Fruit fly (Drosophila melanogaster) whole organism, embryonic: ENCODE measurements around the gene RfC4.
A peak's percentile ranks its signal among the peaks of the same experiment; 100 is the strongest.

Experiments used
- CG1024 ChIP-seq: fragments of 200-800 bp; sonication (Bioruptor generic); IDR thresholded peaks from 2 replicates; pipeline ENCODE4 v1.3.6; 2022; ENCODE audit warnings: missing biosample characterization, missing genetic modification characterization
- CG10565 ChIP-seq: fragments of 200-800 bp; sonication (Bioruptor generic); optimal IDR thresholded peaks from 3 replicates; lab custom pipeline; 2016; ENCODE audit warnings: missing biosample characterization, mild to moderate bottlenecking, missing genetic modification characterization
- CG15601 ChIP-seq: fragments of 200-800 bp; sonication (Bioruptor generic); optimal IDR thresholded peaks from 3 replicates; lab custom pipeline; 2019; ENCODE audit warnings: missing biosample characterization, mild to moderate bottlenecking, missing genetic modification characterization, moderate library complexity
- CG18619 ChIP-seq: fragments of 200-800 bp; sonication (Bioruptor generic); optimal IDR thresholded peaks from 3 replicates; lab custom pipeline; 2017; ENCODE audit warnings: missing biosample characterization, mild to moderate bottlenecking, missing genetic modification characterization
- CG2875 ChIP-seq: fragments of 200-800 bp; sonication (Bioruptor generic); optimal IDR thresholded peaks from 2 replicates; lab custom pipeline; 2017; ENCODE audit warnings: missing biosample characterization, mild to moderate bottlenecking, missing genetic modification characterization, missing genetic modification reagents
- CG34376 ChIP-seq: fragments of 200-800 bp; sonication (Bioruptor generic); optimal IDR thresholded peaks from 2 replicates; lab custom pipeline; 2018; ENCODE audit warnings: missing biosample characterization, mild to moderate bottlenecking, missing genetic modification characterization
- CG6254 ChIP-seq: fragments of 200-800 bp; sonication (Bioruptor generic); optimal IDR thresholded peaks from 3 replicates; lab custom pipeline; 2017; ENCODE audit warnings: mild to moderate bottlenecking, missing biosample characterization, missing genetic modification reagents, missing genetic modification characterization
- Dad ChIP-seq: fragments of 200-800 bp; sonication (Bioruptor generic); optimal IDR thresholded peaks from 3 replicates; lab custom pipeline; 2016; ENCODE audit warnings: missing biosample characterization, missing genetic modification characterization
- Drgx ChIP-seq: fragments of 200-800 bp; sonication (Bioruptor generic); IDR thresholded peaks from 2 replicates; pipeline ENCODE4 v1.3.6; 2022; ENCODE audit warnings: missing biosample characterization, missing genetic modification characterization
- E2f1 ChIP-seq: fragments of 200-800 bp; sonication (Bioruptor generic); IDR thresholded peaks from 2 replicates; pipeline ENCODE4 v1.3.6; 2022; ENCODE audit warnings: missing biosample characterization, missing genetic modification characterization
- ERR ChIP-seq: fragments of 200-800 bp; sonication (Bioruptor generic); optimal IDR thresholded peaks from 2 replicates; lab custom pipeline; 2016; ENCODE audit warnings: missing biosample characterization, missing genetic modification characterization
- Fer3 ChIP-seq: fragments of 200-800 bp; sonication (Bioruptor generic); optimal IDR thresholded peaks from 2 replicates; lab custom pipeline; 2018; ENCODE audit warnings: missing biosample characterization, mild to moderate bottlenecking, missing genetic modification characterization, moderate library complexity
- Meics ChIP-seq: fragments of 200-800 bp; sonication (Bioruptor generic); optimal IDR thresholded peaks from 2 replicates; lab custom pipeline; 2017; ENCODE audit warnings: missing biosample characterization, mild to moderate bottlenecking, missing genetic modification characterization
- NFAT ChIP-seq: fragments of 200-800 bp; sonication (Bioruptor generic); IDR thresholded peaks from 2 replicates; pipeline ENCODE4 v1.3.6; 2022; ENCODE audit warnings: missing biosample characterization, missing genetic modification characterization
- Trl ChIP-seq, 3 experiments: fragments of >200 bp in 2 of 3; fragments of 200-800 bp in 1 of 3; sonication (Bioruptor generic) in 1 of 3; optimal IDR thresholded peaks; 2 replicates in 1 of 3; 3 replicates in 2 of 3; lab custom pipeline; 2016 to 2017; ENCODE audit warnings: missing biosample characterization in 1 of 3, missing genetic modification characterization in 1 of 3
- ci ChIP-seq: fragments of 200-800 bp; sonication (Bioruptor generic); IDR thresholded peaks from 3 replicates; pipeline ENCODE4 v1.3.6; 2022; ENCODE audit warnings: missing biosample characterization, missing genetic modification characterization
- crp ChIP-seq, 2 experiments: fragments of 200-800 bp; sonication (Bioruptor generic); optimal IDR thresholded peaks; 2 replicates in 1 of 2; 3 replicates in 1 of 2; lab custom pipeline; 2017; ENCODE audit warnings: missing biosample characterization in 2 of 2, missing genetic modification characterization in 2 of 2, mild to moderate bottlenecking in 1 of 2, moderate library complexity in 1 of 2
- dan ChIP-seq: fragments of 200-800 bp; sonication (Bioruptor generic); IDR thresholded peaks from 2 replicates; pipeline ENCODE4 v1.3.6; 2022; ENCODE audit warnings: missing biosample characterization, missing genetic modification characterization
- dati ChIP-seq: fragments of 200-800 bp; sonication (Bioruptor generic); IDR thresholded peaks from 2 replicates; pipeline ENCODE4 v1.3.6; 2022; ENCODE audit warnings: missing biosample characterization, missing genetic modification characterization
- dimm ChIP-seq: fragments of 200-800 bp; sonication (Bioruptor generic); IDR thresholded peaks from 2 replicates; pipeline ENCODE4 v1.3.6; 2022; ENCODE audit warnings: missing biosample characterization, missing genetic modification characterization
- exex ChIP-seq: fragments of 200-800 bp; sonication (Bioruptor generic); optimal IDR thresholded peaks from 4 replicates; lab custom pipeline; 2018; ENCODE audit warnings: missing biosample characterization, mild to moderate bottlenecking, missing genetic modification characterization, moderate library complexity
- eyg ChIP-seq: fragments of 200-800 bp; sonication (Bioruptor generic); optimal IDR thresholded peaks from 3 replicates; lab custom pipeline; 2016; ENCODE audit warnings: missing biosample characterization, missing genetic modification characterization
- fd102C ChIP-seq: fragments of 200-800 bp; sonication (Bioruptor generic); optimal IDR thresholded peaks from 2 replicates; lab custom pipeline; 2018; ENCODE audit warnings: missing biosample characterization, mild to moderate bottlenecking, missing genetic modification characterization, moderate library complexity
- gce ChIP-seq: fragments of 200-800 bp; sonication (Bioruptor generic); IDR thresholded peaks from 3 replicates; pipeline ENCODE4 v1.3.6; 2022; ENCODE audit warnings: missing biosample characterization, missing genetic modification characterization
- grn ChIP-seq: fragments of 200-800 bp; sonication (Bioruptor generic); optimal IDR thresholded peaks from 3 replicates; lab custom pipeline; 2017; ENCODE audit warnings: missing biosample characterization, missing genetic modification characterization
- gsb ChIP-seq: fragments of 200-800 bp; sonication (Bioruptor generic); IDR thresholded peaks from 2 replicates; pipeline ENCODE4 v1.3.6; 2022; ENCODE audit warnings: missing biosample characterization, missing genetic modification characterization
- gt ChIP-seq: fragments of 200-800 bp; sonication (Bioruptor generic); IDR thresholded peaks from 2 replicates; pipeline ENCODE4 v1.3.6; 2022; ENCODE audit warnings: missing biosample characterization, missing genetic modification characterization
- kah ChIP-seq: fragments of 200-800 bp; sonication (Bioruptor generic); optimal IDR thresholded peaks from 2 replicates; lab custom pipeline; 2018; ENCODE audit warnings: missing biosample characterization, mild to moderate bottlenecking, missing genetic modification characterization
- klu ChIP-seq: fragments of 200-800 bp; sonication (Bioruptor generic); IDR thresholded peaks from 2 replicates; pipeline ENCODE4 v1.3.6; 2022; ENCODE audit warnings: missing biosample characterization, missing genetic modification characterization
- mld ChIP-seq: fragments of 200-800 bp; sonication (Bioruptor generic); IDR thresholded peaks from 3 replicates; pipeline ENCODE4 v1.3.6; 2022; ENCODE audit warnings: missing biosample characterization, missing genetic modification characterization; ENCODE audit not compliant: partially characterized antibody
- sens ChIP-seq: fragments of 200-800 bp; sonication (Bioruptor generic); peaks from one replicate; lab custom pipeline; 2016; ENCODE audit warnings: missing biosample characterization, missing genetic modification characterization
- sug ChIP-seq: fragments of 200-800 bp; optimal IDR thresholded peaks from 2 replicates; lab custom pipeline; 2019; ENCODE audit warnings: missing biosample characterization, mild to moderate bottlenecking, missing genetic modification characterization, moderate library complexity
- vnd ChIP-seq: fragments of 200-800 bp; sonication (Bioruptor generic); IDR thresholded peaks from 3 replicates; pipeline ENCODE4 v1.3.6; 2022; ENCODE audit warnings: missing biosample characterization, missing genetic modification characterization; ENCODE audit not compliant: partially characterized antibody

Gene RfC4

DNA sequence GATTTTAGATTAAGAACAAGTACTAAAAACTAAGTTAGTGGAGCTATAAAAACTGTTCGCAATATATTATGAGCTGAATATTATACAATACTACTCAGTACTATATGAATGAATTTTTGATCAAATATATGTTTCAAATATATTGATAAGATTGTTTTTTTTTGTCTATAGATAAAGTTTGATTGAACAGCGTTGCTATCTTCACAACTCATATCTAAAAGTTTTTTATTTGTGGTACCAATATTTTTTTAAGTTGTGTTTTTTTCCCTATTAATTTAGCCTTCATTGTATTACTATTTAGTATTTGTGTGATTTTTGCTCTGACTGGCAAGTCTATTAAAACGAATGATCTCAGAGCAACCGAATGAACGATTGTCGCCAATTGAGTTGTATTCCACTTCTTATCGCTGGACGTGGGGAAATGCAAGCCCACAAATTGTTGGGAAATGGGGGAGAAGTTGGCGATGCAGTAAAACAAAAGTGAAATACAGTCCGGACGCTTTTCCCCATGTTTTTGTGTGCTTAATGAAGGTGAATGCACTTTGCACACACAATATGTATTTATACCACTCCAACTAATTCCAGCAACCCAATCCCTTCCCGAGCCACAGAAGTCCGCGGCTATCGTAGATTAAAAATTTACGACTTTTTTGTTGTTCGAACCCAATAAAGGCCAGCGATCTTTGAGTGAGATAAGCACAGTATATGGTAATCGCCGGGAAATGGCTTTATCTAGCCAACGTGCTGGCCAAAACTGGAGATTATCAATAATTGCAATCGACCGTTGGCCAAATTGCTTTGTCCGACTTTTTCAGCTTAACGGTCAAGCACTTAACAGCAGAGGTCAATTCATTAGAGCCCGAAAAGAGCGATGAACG lies 19.1 kb downstream of the RfC4 start (continued):
- TF ChIP-seq crp (GFP tag; optimal IDR thresholded peaks at IDR 0.05; lab: Kevin White, UChicago) (no peak), dan (GFP tag; lab: Robert Waterston, UW) (no peak), CG2875 (peak; percentile 22), Dad (no peak), Fer3 (tag; lab: Kevin White, UChicago) (peak; percentile 10), gsb (GFP tag; lab: Robert Waterston, UW) (no peak), CG15601 (tag; lab: Kevin White, UChicago) (peak; percentile 16), kah (GFP tag; lab: Kevin White, UChicago) (no peak), dati (GFP tag; lab: Robert Waterston, UW) (no peak), NFAT (GFP tag; lab: Robert Waterston, UW) (no peak), CG1024 (GFP tag; lab: Robert Waterston, UW) (no peak), klu (GFP tag; lab: Robert Waterston, UW) (no peak), dimm (GFP tag; lab: Robert Waterston, UW) (no peak), ci (GFP tag; lab: Robert Waterston, UW) (peak; percentile 55; the same call in 2 of the 3 replicates), CG10565 (no peak), gce (GFP tag; lab: Robert Waterston, UW) (0 out of 3 replicates have a peak, but pooled peaks have one; percentile 13), fd102C (GFP tag; lab: Kevin White, UChicago) (no peak), ERR (no peak), gt (no peak), mld (GFP tag; lab: Robert Waterston, UW) (0 out of 3 replicates have a peak, but pooled peaks have one; percentile 34), sug (no peak), Meics (no peak), Drgx (GFP tag; lab: Robert Waterston, UW) (peak; percentile 37; the same call in 1 of the 2 replicates)

dm6 chr3L:4115701-4116100 lies 20.1 kb downstream of the RfC4 start:
- TF ChIP-seq CG34376 (GFP tag; lab: Kevin White, UChicago) (peak; percentile 13), E2f1 (GFP tag; lab: Robert Waterston, UW) (no peak), exex (tag; lab: Kevin White, UChicago) (peak; percentile 60), eyg (GFP tag; lab: Kevin White, UChicago) (no peak), Trl (optimal IDR thresholded peaks at IDR 0.05; lab: Kevin White, UChicago) (peak in 1 of 2 experiments; percentile 7), Trl (GFP tag; optimal IDR thresholded peaks at IDR 0.05; lab: Kevin White, UChicago) (no peak), grn (GFP tag; lab: Kevin White, UChicago) (peak; percentile 44)

dm6 chr3L:4115107-4115506 lies 20.7 kb downstream of the RfC4 start:
- TF ChIP-seq CG18619 (GFP tag; lab: Kevin White, UChicago) = no peak
- TF ChIP-seq vnd (GFP tag; lab: Robert Waterston, UW) = 0 out of 3 replicates have a peak, but pooled peaks have one; percentile 12

dm6 chr3L:4113998-4114397 lies 21.8 kb downstream of the RfC4 start:
- peak; percentile 30 for TF ChIP-seq sens
- no peak for TF ChIP-seq CG6254 (GFP tag; lab: Kevin White, UChicago)
